Worm (Caenorhabditis elegans): ENCODE results near the gene pmp-2.
A peak's percentile ranks its signal among the peaks of the same experiment; 100 is the strongest.

- no peak for TF ChIP-seq zag-1 (tag; optimal IDR thresholded peaks at IDR 0.05)
- no peak for TF ChIP-seq elt-2 (tag; optimal IDR thresholded peaks at IDR 0.05)
- TF ChIP-seq unc-62 (GFP tag; optimal IDR thresholded peaks at IDR 0.05): no peak
- no peak for TF ChIP-seq nhr-84 (tag; optimal IDR thresholded peaks at IDR 0.05)
- no peak for TF ChIP-seq elt-3 (tag; optimal IDR thresholded peaks at IDR 0.05)
- no peak for TF ChIP-seq skn-1 (tag; optimal IDR thresholded peaks at IDR 0.05)
- TF ChIP-seq efl-1 (optimal IDR thresholded peaks at IDR 0.05): no peak
- peak in 1 of 2 experiments; percentile 27 for TF ChIP-seq efl-1 (GFP tag; optimal IDR thresholded peaks at IDR 0.05 in 1 of 2)
- no peak for TF ChIP-seq nhr-12 (tag; optimal IDR thresholded peaks at IDR 0.05)
- no peak for TF ChIP-seq mdl-1 (tag; optimal IDR thresholded peaks at IDR 0.05)
- no peak for TF ChIP-seq egl-27 (tag; optimal IDR thresholded peaks at IDR 0.05)
These were observed 29.4 kb downstream of the pmp-2 start, which contains the start of gene dnj-5 for ce11 chrII:6858201-6858600.
